Fruit fly (Drosophila melanogaster) whole organism, adult: ENCODE results near the gene CG4218.

Source experiments
- CG11617 ChIP-seq: fragments of 200-800 bp; sonication (Bioruptor generic); optimal IDR thresholded peaks from 2 replicates; lab custom pipeline; 2017; ENCODE audit warnings: mild to moderate bottlenecking, missing biosample characterization, missing genetic modification reagents, missing genetic modification characterization
- CG12768 ChIP-seq: fragments of 200-800 bp; sonication (Bioruptor generic); optimal IDR thresholded peaks from 2 replicates; lab custom pipeline; 2017; ENCODE audit warnings: missing biosample characterization, missing genetic modification characterization, mild to moderate bottlenecking, moderate library complexity, missing genetic modification reagents
- CG14711 ChIP-seq: fragments of 200-800 bp; sonication (Bioruptor generic); optimal IDR thresholded peaks from 2 replicates; lab custom pipeline; 2018; ENCODE audit warnings: missing biosample characterization, mild to moderate bottlenecking, missing genetic modification characterization, moderate library complexity
- CG1620 ChIP-seq: fragments of 200-800 bp; sonication (Bioruptor generic); optimal IDR thresholded peaks from 2 replicates; lab custom pipeline; 2016; ENCODE audit warnings: missing biosample characterization, missing genetic modification characterization
- CG5204 ChIP-seq: fragments of 200-800 bp; sonication (Bioruptor generic); optimal IDR thresholded peaks from 2 replicates; lab custom pipeline; 2016; ENCODE audit warnings: missing biosample characterization, missing genetic modification characterization
- CG7101 ChIP-seq: fragments of 200-800 bp; sonication (Bioruptor generic); optimal IDR thresholded peaks from 2 replicates; lab custom pipeline; 2018; ENCODE audit warnings: missing biosample characterization, mild to moderate bottlenecking, missing genetic modification characterization, moderate library complexity
- Clk ChIP-seq: fragments of 200-800 bp; sonication (Bioruptor generic); optimal IDR thresholded peaks from 2 replicates; lab custom pipeline; 2017; ENCODE audit warnings: missing biosample characterization, missing genetic modification characterization
- Crg-1 ChIP-seq: fragments of 200-800 bp; sonication (Bioruptor generic); optimal IDR thresholded peaks from 2 replicates; lab custom pipeline; 2016; ENCODE audit warnings: missing biosample characterization, missing genetic modification characterization
- Hr96 ChIP-seq: fragments of 200-800 bp; sonication (Bioruptor generic); optimal IDR thresholded peaks from 2 replicates; lab custom pipeline; 2016; ENCODE audit warnings: missing biosample characterization, missing genetic modification characterization
- Mnt ChIP-seq: fragments of 200-800 bp; sonication (Bioruptor generic); optimal IDR thresholded peaks from 2 replicates; lab custom pipeline; 2016; ENCODE audit warnings: missing biosample characterization, mild to moderate bottlenecking, missing genetic modification characterization
- bab1 ChIP-seq: fragments of 200-800 bp; sonication (Bioruptor generic); optimal IDR thresholded peaks from 3 replicates; lab custom pipeline; 2019; ENCODE audit warnings: missing biosample characterization, mild to moderate bottlenecking, missing genetic modification characterization, moderate library complexity
- ovo ChIP-seq: fragments of 200-800 bp; sonication (Bioruptor generic); optimal IDR thresholded peaks from 2 replicates; lab custom pipeline; 2016; ENCODE audit warnings: missing biosample characterization, missing genetic modification characterization
- pad ChIP-seq: fragments of 200-800 bp; sonication (Bioruptor generic); optimal IDR thresholded peaks from 3 replicates; lab custom pipeline; 2017; ENCODE audit warnings: missing biosample characterization, missing genetic modification characterization, mild to moderate bottlenecking, moderate library complexity, missing genetic modification reagents

CG4218 gene

dm6 chr2L:14499497-14499896 is 49.4 kb downstream of the CG4218 start:
- no peak for TF ChIP-seq CG5204 (GFP tag; lab: Kevin White, UChicago)

- TF ChIP-seq CG11617 (GFP tag; lab: Kevin White, UChicago) = no peak
Measured at dm6 chr2L:14499078-14499477, 49.8 kb downstream of the CG4218 start.

- TF ChIP-seq Mnt (GFP tag; lab: Kevin White, UChicago) (no peak), bab1 (GFP tag; lab: Kevin White, UChicago) (no peak), CG11617 (GFP tag; lab: Kevin White, UChicago) (no peak), Clk (GFP tag; lab: Kevin White, UChicago) (no peak), CG1620 (GFP tag; lab: Kevin White, UChicago) (no peak), pad (no peak), CG7101 (tag; lab: Kevin White, UChicago) (no peak), Crg-1 (GFP tag; lab: Kevin White, UChicago) (no peak), ovo (GFP tag; lab: Kevin White, UChicago) (no peak), CG12768 (GFP tag; lab: Kevin White, UChicago) (no peak), CG14711 (tag; lab: Kevin White, UChicago) (no peak), CG5204 (GFP tag; lab: Kevin White, UChicago) (no peak), Hr96 (GFP tag; lab: Kevin White, UChicago) (no peak)
Measured at dm6 chr2L:14498445-14499062, 50.4 kb downstream of the CG4218 start.
